Fruit fly (Drosophila melanogaster) whole organism, embryonic: ENCODE data around the gene CG32281.

Source experiments
- Abd-B ChIP-seq: fragments of 200-800 bp; sonication (Bioruptor generic); optimal IDR thresholded peaks from 2 replicates; lab custom pipeline; 2018; ENCODE audit warnings: missing biosample characterization, mild to moderate bottlenecking, missing genetic modification characterization, moderate library complexity
- Atf6 ChIP-seq: fragments of 200-800 bp; sonication (Bioruptor generic); IDR thresholded peaks from 2 replicates; pipeline ENCODE4 v1.3.6; 2022; ENCODE audit warnings: missing biosample characterization, missing genetic modification characterization
- CG10147 ChIP-seq: fragments of 200-800 bp; sonication (Bioruptor generic); optimal IDR thresholded peaks from 2 replicates; lab custom pipeline; 2019; ENCODE audit warnings: missing biosample characterization, mild to moderate bottlenecking, missing genetic modification characterization, moderate library complexity
- CG10431 ChIP-seq: fragments of 200-800 bp; sonication (Bioruptor generic); optimal IDR thresholded peaks from 3 replicates; lab custom pipeline; 2018; ENCODE audit warnings: missing biosample characterization, mild to moderate bottlenecking, missing genetic modification characterization
- CG10462 ChIP-seq: fragments of 200-800 bp; sonication (Bioruptor generic); optimal IDR thresholded peaks from 2 replicates; lab custom pipeline; 2016; ENCODE audit warnings: missing biosample characterization, missing genetic modification characterization
- CG12071 ChIP-seq: fragments of 200-800 bp; sonication (Bioruptor generic); optimal IDR thresholded peaks from 3 replicates; lab custom pipeline; 2018; ENCODE audit warnings: missing biosample characterization, mild to moderate bottlenecking, missing genetic modification characterization
- CG12219 ChIP-seq: fragments of 200-800 bp; sonication (Bioruptor generic); optimal IDR thresholded peaks from 3 replicates; lab custom pipeline; 2018; ENCODE audit warnings: missing biosample characterization, mild to moderate bottlenecking, missing genetic modification characterization
- CG12659 ChIP-seq: fragments of 200-800 bp; sonication (Bioruptor generic); optimal IDR thresholded peaks from 3 replicates; lab custom pipeline; 2017; ENCODE audit warnings: mild to moderate bottlenecking, missing biosample characterization, missing genetic modification reagents, missing genetic modification characterization
- CG13123 ChIP-seq: fragments of 200-800 bp; sonication (Bioruptor generic); optimal IDR thresholded peaks from 2 replicates; lab custom pipeline; 2016; ENCODE audit warnings: missing biosample characterization, missing genetic modification characterization
- CG13624 ChIP-seq: fragments of 200-800 bp; sonication (Bioruptor generic); optimal IDR thresholded peaks from 2 replicates; lab custom pipeline; 2016; ENCODE audit warnings: missing biosample characterization, missing genetic modification characterization
- CG14965 ChIP-seq: fragments of 200-800 bp; sonication (Bioruptor generic); optimal IDR thresholded peaks from 2 replicates; lab custom pipeline; 2016; ENCODE audit warnings: missing biosample characterization, missing genetic modification characterization, borderline replicate concordance
- CG17829 ChIP-seq: fragments of 200-800 bp; optimal IDR thresholded peaks from 2 replicates; lab custom pipeline; 2019; ENCODE audit warnings: missing biosample characterization, mild to moderate bottlenecking, missing genetic modification characterization, moderate library complexity
- CG17912 ChIP-seq: fragments of 200-800 bp; sonication (Bioruptor generic); optimal IDR thresholded peaks from 2 replicates; lab custom pipeline; 2018; ENCODE audit warnings: missing biosample characterization, mild to moderate bottlenecking, missing genetic modification characterization
- CG2120 ChIP-seq: fragments of 200-800 bp; sonication (Bioruptor generic); optimal IDR thresholded peaks from 3 replicates; lab custom pipeline; 2016; ENCODE audit warnings: missing biosample characterization, missing genetic modification characterization
- CG2889 ChIP-seq: fragments of 200-800 bp; sonication (Bioruptor generic); IDR thresholded peaks from 3 replicates; pipeline ENCODE4 v1.3.6; 2022; ENCODE audit warnings: missing biosample characterization, missing genetic modification characterization
- CG31365 ChIP-seq: fragments of 200-800 bp; sonication (Bioruptor generic); optimal IDR thresholded peaks from 2 replicates; lab custom pipeline; 2018; ENCODE audit warnings: missing biosample characterization, mild to moderate bottlenecking, missing genetic modification characterization
- CG34376 ChIP-seq: fragments of 200-800 bp; sonication (Bioruptor generic); optimal IDR thresholded peaks from 2 replicates; lab custom pipeline; 2018; ENCODE audit warnings: missing biosample characterization, mild to moderate bottlenecking, missing genetic modification characterization
- CG7357 ChIP-seq: fragments of 200-800 bp; sonication (Bioruptor generic); IDR thresholded peaks from 3 replicates; pipeline ENCODE4 v1.3.6; 2022; ENCODE audit warnings: missing biosample characterization, missing genetic modification characterization
- CG9797 ChIP-seq: fragments of 200-800 bp; sonication (Bioruptor generic); optimal IDR thresholded peaks from 3 replicates; lab custom pipeline; 2018; ENCODE audit warnings: missing biosample characterization, mild to moderate bottlenecking, missing genetic modification characterization
- Dfd ChIP-seq, 2 experiments: fragments of >200 bp; optimal IDR thresholded peaks; 2 replicates each; lab custom pipeline; 2017; ENCODE audit warnings: missing biosample characterization in 2 of 2, missing genetic modification characterization in 2 of 2
- Doc3 ChIP-seq: fragments of 200-800 bp; sonication (Bioruptor generic); IDR thresholded peaks from 3 replicates; pipeline ENCODE4 v1.3.6; 2022; ENCODE audit warnings: missing biosample characterization, missing genetic modification characterization; ENCODE audit not compliant: partially characterized antibody
- HLHmδ ChIP-seq: fragments of 200-800 bp; sonication (Bioruptor generic); optimal IDR thresholded peaks from 2 replicates; lab custom pipeline; 2018; ENCODE audit warnings: missing biosample characterization, mild to moderate bottlenecking, missing genetic modification characterization, moderate library complexity
- Hr39 ChIP-seq: fragments of >200 bp; optimal IDR thresholded peaks from 2 replicates; lab custom pipeline; 2017
- MESR4 ChIP-seq: fragments of 200-800 bp; sonication (Bioruptor generic); optimal IDR thresholded peaks from 2 replicates; lab custom pipeline; 2018; ENCODE audit warnings: missing biosample characterization, mild to moderate bottlenecking, missing genetic modification characterization, moderate library complexity
- Side ChIP-seq: fragments of 200-800 bp; sonication (Bioruptor generic); optimal IDR thresholded peaks from 2 replicates; lab custom pipeline; 2016; ENCODE audit warnings: missing biosample characterization, missing genetic modification characterization
- Spps ChIP-seq: fragments of 200-800 bp; sonication (Bioruptor generic); optimal IDR thresholded peaks from 2 replicates; lab custom pipeline; 2018; ENCODE audit warnings: missing biosample characterization, mild to moderate bottlenecking, missing genetic modification characterization
- YL-1 ChIP-seq: fragments of 200-800 bp; sonication (Bioruptor generic); optimal IDR thresholded peaks from 3 replicates; lab custom pipeline; 2017; ENCODE audit warnings: missing biosample characterization, mild to moderate bottlenecking, missing genetic modification characterization
- al ChIP-seq: fragments of 200-800 bp; sonication (Bioruptor generic); IDR thresholded peaks from 2 replicates; pipeline ENCODE4 v1.3.6; 2022; ENCODE audit warnings: missing biosample characterization, missing genetic modification characterization
- ase ChIP-seq: fragments of 200-800 bp; sonication (Bioruptor generic); IDR thresholded peaks from 3 replicates; pipeline ENCODE4 v1.3.6; 2022; ENCODE audit warnings: missing biosample characterization, missing genetic modification characterization
- bbx ChIP-seq: fragments of 200-800 bp; sonication (Bioruptor generic); IDR thresholded peaks from 2 replicates; pipeline ENCODE4 v1.3.6; 2022; ENCODE audit warnings: missing biosample characterization, missing genetic modification characterization; ENCODE audit not compliant: partially characterized antibody
- bsh ChIP-seq, 2 experiments: fragments of 200-800 bp; sonication (Bioruptor generic); optimal IDR thresholded peaks; 2 replicates each; lab custom pipeline; 2017 to 2018; ENCODE audit warnings: mild to moderate bottlenecking in 2 of 2, missing biosample characterization in 2 of 2, missing genetic modification characterization in 2 of 2, moderate library complexity in 1 of 2
- chif ChIP-seq, 2 experiments: fragments of 200-800 bp; sonication (Bioruptor generic); optimal IDR thresholded peaks; 3 replicates each; lab custom pipeline; 2016; ENCODE audit warnings: missing biosample characterization in 2 of 2, missing genetic modification characterization in 2 of 2
- dimm ChIP-seq: fragments of 200-800 bp; sonication (Bioruptor generic); IDR thresholded peaks from 2 replicates; pipeline ENCODE4 v1.3.6; 2022; ENCODE audit warnings: missing biosample characterization, missing genetic modification characterization
- ewg ChIP-seq: fragments of 200-800 bp; sonication (Bioruptor generic); optimal IDR thresholded peaks from 3 replicates; lab custom pipeline; 2017; ENCODE audit warnings: mild to moderate bottlenecking, missing biosample characterization, missing genetic modification reagents, missing genetic modification characterization
- fru ChIP-seq: fragments of >200 bp; optimal IDR thresholded peaks from 2 replicates; lab custom pipeline; 2017
- insv ChIP-seq, 2 experiments: fragments of 200-800 bp; sonication (Bioruptor generic); optimal IDR thresholded peaks; 3 replicates each; lab custom pipeline; 2016 to 2018; ENCODE audit warnings: missing biosample characterization in 2 of 2, missing genetic modification characterization in 2 of 2
- inv ChIP-seq: fragments of 200-800 bp; sonication (Bioruptor generic); IDR thresholded peaks from 2 replicates; pipeline ENCODE4 v1.3.6; 2022; ENCODE audit warnings: missing biosample characterization, missing genetic modification characterization; ENCODE audit not compliant: partially characterized antibody
- jumu ChIP-seq: fragments of 200-800 bp; sonication (Bioruptor generic); optimal IDR thresholded peaks from 3 replicates; lab custom pipeline; 2016; ENCODE audit warnings: missing biosample characterization, missing genetic modification characterization
- kah ChIP-seq: fragments of 200-800 bp; sonication (Bioruptor generic); optimal IDR thresholded peaks from 2 replicates; lab custom pipeline; 2018; ENCODE audit warnings: missing biosample characterization, mild to moderate bottlenecking, missing genetic modification characterization
- knrl ChIP-seq: fragments of 200-800 bp; sonication (Bioruptor generic); IDR thresholded peaks from 3 replicates; pipeline ENCODE4 v1.3.6; 2022; ENCODE audit warnings: missing biosample characterization, missing genetic modification characterization; ENCODE audit not compliant: partially characterized antibody
- nerfin-1 ChIP-seq: fragments of 200-800 bp; sonication (Bioruptor generic); optimal IDR thresholded peaks from 3 replicates; lab custom pipeline; 2019; ENCODE audit warnings: missing biosample characterization, mild to moderate bottlenecking, missing genetic modification characterization, moderate library complexity
- nmo ChIP-seq: fragments of 200-800 bp; sonication (Bioruptor generic); optimal IDR thresholded peaks from 2 replicates; lab custom pipeline; 2018; ENCODE audit warnings: missing biosample characterization, mild to moderate bottlenecking, missing genetic modification characterization, moderate library complexity
- pfk ChIP-seq: fragments of 200-800 bp; sonication (Bioruptor generic); optimal IDR thresholded peaks from 2 replicates; lab custom pipeline; 2018; ENCODE audit warnings: missing biosample characterization, mild to moderate bottlenecking, missing genetic modification characterization, moderate library complexity
- pita ChIP-seq: fragments of 200-800 bp; sonication (Bioruptor generic); optimal IDR thresholded peaks from 2 replicates; lab custom pipeline; 2017; ENCODE audit warnings: missing biosample characterization, mild to moderate bottlenecking, missing genetic modification characterization
- repo ChIP-seq: fragments of 200-800 bp; sonication (Bioruptor generic); optimal IDR thresholded peaks from 2 replicates; lab custom pipeline; 2016; ENCODE audit warnings: missing biosample characterization, missing genetic modification characterization
- schlank ChIP-seq: fragments of 200-800 bp; sonication (Bioruptor generic); optimal IDR thresholded peaks from 2 replicates; lab custom pipeline; 2018; ENCODE audit warnings: missing biosample characterization, mild to moderate bottlenecking, missing genetic modification characterization
- sna ChIP-seq: fragments of 200-800 bp; sonication (Bioruptor generic); IDR thresholded peaks from 2 replicates; pipeline ENCODE4 v1.3.6; 2022; ENCODE audit warnings: missing biosample characterization, missing genetic modification characterization; ENCODE audit not compliant: partially characterized antibody
- sob ChIP-seq: fragments of 200-800 bp; sonication (Bioruptor generic); IDR thresholded peaks from 2 replicates; pipeline ENCODE4 v1.3.6; 2022; ENCODE audit warnings: missing biosample characterization, missing genetic modification characterization
- tgo ChIP-seq: fragments of 200-800 bp; sonication (Bioruptor generic); IDR thresholded peaks from 3 replicates; pipeline ENCODE4 v1.3.6; 2022; ENCODE audit warnings: missing biosample characterization, missing genetic modification characterization
- trh ChIP-seq: fragments of 200-800 bp; sonication (Bioruptor generic); optimal IDR thresholded peaks from 2 replicates; lab custom pipeline; 2016; ENCODE audit warnings: missing biosample characterization, missing genetic modification characterization
- vfl ChIP-seq: fragments of 200-800 bp; sonication (Bioruptor generic); optimal IDR thresholded peaks from 2 replicates; lab custom pipeline; 2016; ENCODE audit warnings: missing biosample characterization, missing genetic modification characterization

The CG32281 gene

dm6 chr3L:3192912-3193311, 23.7 kb downstream of the CG32281 start, which contains the start of gene Hsp83 (continued):
- TF ChIP-seq vfl (GFP tag; lab: Kevin White, UChicago) (peak; percentile 90), trh (GFP tag; lab: Kevin White, UChicago) (peak; percentile 75), HLHmδ (GFP tag; lab: Kevin White, UChicago) (peak; percentile 100), ewg (peak; percentile 88), CG7357 (GFP tag; lab: Robert Waterston, UW) (peak; percentile 61; the same call in 2 of the 3 replicates), Spps (tag; lab: Kevin White, UChicago) (peak; percentile 80), nerfin-1 (peak; percentile 94), CG10462 (GFP tag; lab: Kevin White, UChicago) (peak; percentile 80), CG2120 (GFP tag; lab: Kevin White, UChicago) (peak; percentile 86), nmo (GFP tag; lab: Kevin White, UChicago) (peak; percentile 79), insv (GFP tag; optimal IDR thresholded peaks at IDR 0.05; lab: Kevin White, UChicago) (peak in 1 of 2 experiments; percentile 89), CG12659 (GFP tag; lab: Kevin White, UChicago) (peak; percentile 98), CG2889 (GFP tag; lab: Robert Waterston, UW) (peak; percentile 81), al (GFP tag; lab: Robert Waterston, UW) (peak; percentile 70), CG34376 (GFP tag; lab: Kevin White, UChicago) (peak; percentile 100), CG10431 (GFP tag; lab: Kevin White, UChicago) (peak; percentile 99), ase (peak; percentile 83), chif (GFP tag; optimal IDR thresholded peaks at IDR 0.05; lab: Kevin White, UChicago) (peak; percentile 81 to 91), CG9797 (GFP tag; lab: Kevin White, UChicago) (peak; percentile 76), bsh (GFP tag; optimal IDR thresholded peaks at IDR 0.05; lab: Kevin White, UChicago) (peak; percentile 90 to 91), pita (GFP tag; lab: Kevin White, UChicago) (peak; percentile 6), kah (peak; percentile 97), CG17912 (GFP tag; lab: Kevin White, UChicago) (peak; percentile 99), YL-1 (GFP tag; lab: Kevin White, UChicago) (peak; percentile 100), MESR4 (GFP tag; lab: Kevin White, UChicago) (peak; percentile 92), Side (GFP tag; lab: Kevin White, UChicago) (peak; percentile 98), Atf6 (GFP tag; lab: Robert Waterston, UW) (peak; percentile 95), dimm (GFP tag; lab: Robert Waterston, UW) (peak; percentile 75), knrl (GFP tag; lab: Robert Waterston, UW) (no peak), CG14965 (GFP tag; lab: Kevin White, UChicago) (peak; percentile 93), pfk (peak; percentile 92), fru (lab: Kevin White, UChicago) (no peak), CG17829 (tag; lab: Kevin White, UChicago) (peak; percentile 90), schlank (tag; lab: Kevin White, UChicago) (peak; percentile 99), sob (GFP tag; lab: Robert Waterston, UW) (peak; percentile 97), repo (peak; percentile 94), Hr39 (lab: Kevin White, UChicago) (no peak), jumu (peak; percentile 88), bbx (GFP tag; lab: Robert Waterston, UW) (peak; percentile 62), CG13123 (peak; percentile 77), Abd-B (GFP tag; lab: Kevin White, UChicago) (no peak), Dfd (GFP tag; optimal IDR thresholded peaks at IDR 0.05; lab: Kevin White, UChicago) (no peak), CG10147 (peak; percentile 88), CG13624 (GFP tag; lab: Kevin White, UChicago) (peak; percentile 94), tgo (peak; percentile 85), Doc3 (no peak), sna (GFP tag; lab: Robert Waterston, UW) (no peak), CG12071 (GFP tag; lab: Kevin White, UChicago) (peak; percentile 99), CG12219 (peak; percentile 97), inv (GFP tag; lab: Robert Waterston, UW) (no peak), CG31365 (tag; lab: Kevin White, UChicago) (peak; percentile 95)
